Fruit fly (Drosophila melanogaster) whole organism, embryonic: ENCODE results near the gene zye.
A peak's percentile ranks its signal among the peaks of the same experiment; 100 is the strongest.

Source experiments
- Bgb ChIP-seq: fragments of 200-800 bp; sonication (Bioruptor generic); IDR thresholded peaks from 2 replicates; pipeline ENCODE4 v1.3.6; 2022; ENCODE audit warnings: missing biosample characterization, missing genetic modification characterization; ENCODE audit not compliant: partially characterized antibody
- CG10543 ChIP-seq: fragments of 200-800 bp; sonication (Bioruptor generic); optimal IDR thresholded peaks from 3 replicates; lab custom pipeline; 2017; ENCODE audit warnings: missing biosample characterization, mild to moderate bottlenecking, missing genetic modification characterization, moderate library complexity
- CG11504 ChIP-seq: fragments of 200-800 bp; sonication (Bioruptor generic); optimal IDR thresholded peaks from 3 replicates; lab custom pipeline; 2019; ENCODE audit warnings: missing biosample characterization, mild to moderate bottlenecking, missing genetic modification characterization, moderate library complexity
- CG11695 ChIP-seq: fragments of 200-800 bp; sonication (Bioruptor generic); IDR thresholded peaks from 3 replicates; pipeline ENCODE4 v1.3.6; 2022; ENCODE audit warnings: missing biosample characterization, missing genetic modification characterization
- CG12236 ChIP-seq: fragments of 200-800 bp; sonication (Bioruptor generic); optimal IDR thresholded peaks from 2 replicates; lab custom pipeline; 2016; ENCODE audit warnings: missing biosample characterization, missing genetic modification characterization
- CG13424 ChIP-seq: fragments of 200-800 bp; sonication (Bioruptor generic); optimal IDR thresholded peaks from 2 replicates; lab custom pipeline; 2019; ENCODE audit warnings: missing biosample characterization, mild to moderate bottlenecking, missing genetic modification characterization, moderate library complexity
- CG15269 ChIP-seq: fragments of 200-800 bp; sonication (Bioruptor generic); optimal IDR thresholded peaks from 2 replicates; lab custom pipeline; 2018; ENCODE audit warnings: missing biosample characterization, mild to moderate bottlenecking, missing genetic modification characterization, moderate library complexity
- CG15601 ChIP-seq: fragments of 200-800 bp; sonication (Bioruptor generic); optimal IDR thresholded peaks from 3 replicates; lab custom pipeline; 2019; ENCODE audit warnings: missing biosample characterization, mild to moderate bottlenecking, missing genetic modification characterization, moderate library complexity
- CG16813 ChIP-seq: fragments of 200-800 bp; sonication (Bioruptor generic); IDR thresholded peaks from 3 replicates; pipeline ENCODE4 v1.3.6; 2022; ENCODE audit warnings: missing biosample characterization, missing genetic modification characterization; ENCODE audit not compliant: partially characterized antibody
- CG17328 ChIP-seq: fragments of 200-800 bp; sonication (Bioruptor generic); IDR thresholded peaks from 2 replicates; pipeline ENCODE4 v1.3.6; 2022; ENCODE audit warnings: missing biosample characterization, missing genetic modification characterization
- CG3407 ChIP-seq: fragments of 200-800 bp; sonication (Bioruptor generic); optimal IDR thresholded peaks from 2 replicates; lab custom pipeline; 2018; ENCODE audit warnings: missing biosample characterization, mild to moderate bottlenecking, missing genetic modification characterization
- CG3838 ChIP-seq: fragments of 200-800 bp; sonication (Bioruptor generic); optimal IDR thresholded peaks from 3 replicates; lab custom pipeline; 2016; ENCODE audit warnings: missing biosample characterization, missing genetic modification characterization
- CG4424 ChIP-seq: fragments of 200-800 bp; sonication (Bioruptor generic); optimal IDR thresholded peaks from 3 replicates; lab custom pipeline; 2016; ENCODE audit warnings: missing biosample characterization, missing genetic modification characterization
- CG9437 ChIP-seq: fragments of 200-800 bp; sonication (Bioruptor generic); optimal IDR thresholded peaks from 2 replicates; lab custom pipeline; 2018; ENCODE audit warnings: missing biosample characterization, mild to moderate bottlenecking, missing genetic modification characterization
- Deaf1 ChIP-seq: fragments of 200-800 bp; optimal IDR thresholded peaks from 3 replicates; lab custom pipeline; 2019; ENCODE audit warnings: missing biosample characterization, mild to moderate bottlenecking, missing genetic modification characterization, moderate library complexity
- Doc3 ChIP-seq: fragments of 200-800 bp; sonication (Bioruptor generic); IDR thresholded peaks from 3 replicates; pipeline ENCODE4 v1.3.6; 2022; ENCODE audit warnings: missing biosample characterization, missing genetic modification characterization; ENCODE audit not compliant: partially characterized antibody
- Dref ChIP-seq: fragments of 200-800 bp; sonication (Bioruptor generic); IDR thresholded peaks from 2 replicates; pipeline ENCODE4 v1.3.6; 2022; ENCODE audit warnings: missing biosample characterization, missing genetic modification characterization
- E2f2 ChIP-seq: fragments of 200-800 bp; sonication (Bioruptor generic); IDR thresholded peaks from 2 replicates; pipeline ENCODE4 v1.3.6; 2022; ENCODE audit warnings: missing biosample characterization, missing genetic modification characterization
- Eip74EF ChIP-seq, 2 experiments: fragments of 200-800 bp in 1 of 2; fragments of >200 bp in 1 of 2; sonication (Bioruptor generic) in 1 of 2; optimal IDR thresholded peaks; 2 replicates each; lab custom pipeline; 2017 to 2019; ENCODE audit warnings: missing biosample characterization in 2 of 2, missing genetic modification characterization in 2 of 2, mild to moderate bottlenecking in 1 of 2, moderate library complexity in 1 of 2
- Elba2 ChIP-seq: fragments of 200-800 bp; sonication (Bioruptor generic); optimal IDR thresholded peaks from 3 replicates; lab custom pipeline; 2016; ENCODE audit warnings: missing biosample characterization, missing genetic modification characterization
- Hand ChIP-seq: fragments of 200-800 bp; sonication (Bioruptor generic); optimal IDR thresholded peaks from 2 replicates; lab custom pipeline; 2017; ENCODE audit warnings: mild to moderate bottlenecking, missing biosample characterization, missing genetic modification reagents, missing genetic modification characterization
- Lim3 ChIP-seq: fragments of 200-800 bp; sonication (Bioruptor generic); IDR thresholded peaks from 2 replicates; pipeline ENCODE4 v1.3.6; 2022; ENCODE audit warnings: missing biosample characterization, missing genetic modification characterization
- Mrtf ChIP-seq: fragments of 200-800 bp; sonication (Bioruptor generic); IDR thresholded peaks from 3 replicates; pipeline ENCODE4 v1.3.6; 2022; ENCODE audit warnings: missing biosample characterization, missing genetic modification characterization
- Pdp1 ChIP-seq, 2 experiments: fragments of 200-800 bp; sonication (Bioruptor generic); optimal IDR thresholded peaks; 3 replicates each; lab custom pipeline; 2016; ENCODE audit warnings: missing biosample characterization in 2 of 2, missing genetic modification characterization in 2 of 2, mild to moderate bottlenecking in 1 of 2, moderate library complexity in 1 of 2
- Trl ChIP-seq, 3 experiments: fragments of >200 bp in 2 of 3; fragments of 200-800 bp in 1 of 3; sonication (Bioruptor generic) in 1 of 3; optimal IDR thresholded peaks; 2 replicates in 1 of 3; 3 replicates in 2 of 3; lab custom pipeline; 2016 to 2017; ENCODE audit warnings: missing biosample characterization in 1 of 3, missing genetic modification characterization in 1 of 3
- amos ChIP-seq: fragments of 200-800 bp; sonication (Bioruptor generic); IDR thresholded peaks from 2 replicates; pipeline ENCODE4 v1.3.6; 2022; ENCODE audit warnings: missing biosample characterization, missing genetic modification characterization; ENCODE audit not compliant: partially characterized antibody
- ash1 ChIP-seq: fragments of 200-800 bp; sonication (Bioruptor generic); optimal IDR thresholded peaks from 2 replicates; lab custom pipeline; 2018; ENCODE audit warnings: missing biosample characterization, mild to moderate bottlenecking, missing genetic modification characterization
- bsh ChIP-seq, 2 experiments: fragments of 200-800 bp; sonication (Bioruptor generic); optimal IDR thresholded peaks; 2 replicates each; lab custom pipeline; 2017 to 2018; ENCODE audit warnings: mild to moderate bottlenecking in 2 of 2, missing biosample characterization in 2 of 2, missing genetic modification characterization in 2 of 2, moderate library complexity in 1 of 2
- caup ChIP-seq: fragments of 200-800 bp; sonication (Bioruptor generic); optimal IDR thresholded peaks from 3 replicates; lab custom pipeline; 2017; ENCODE audit warnings: missing biosample characterization, mild to moderate bottlenecking, missing genetic modification characterization, moderate library complexity; ENCODE audit not compliant: severe bottlenecking
- dmrt11E ChIP-seq: fragments of 200-800 bp; sonication (Bioruptor generic); optimal IDR thresholded peaks from 3 replicates; lab custom pipeline; 2018; ENCODE audit warnings: missing biosample characterization, mild to moderate bottlenecking, missing genetic modification characterization, moderate library complexity
- dysf ChIP-seq: fragments of 200-800 bp; sonication (Bioruptor generic); IDR thresholded peaks from 3 replicates; pipeline ENCODE4 v1.3.6; 2022; ENCODE audit warnings: missing biosample characterization, missing genetic modification characterization
- en ChIP-seq: fragments of 200-800 bp; sonication (Bioruptor generic); optimal IDR thresholded peaks from 2 replicates; lab custom pipeline; 2016; ENCODE audit warnings: missing biosample characterization, missing genetic modification characterization
- exex ChIP-seq: fragments of 200-800 bp; sonication (Bioruptor generic); optimal IDR thresholded peaks from 4 replicates; lab custom pipeline; 2018; ENCODE audit warnings: missing biosample characterization, mild to moderate bottlenecking, missing genetic modification characterization, moderate library complexity
- grn ChIP-seq: fragments of 200-800 bp; sonication (Bioruptor generic); optimal IDR thresholded peaks from 3 replicates; lab custom pipeline; 2017; ENCODE audit warnings: missing biosample characterization, missing genetic modification characterization
- lbe ChIP-seq: fragments of 200-800 bp; sonication (Bioruptor generic); optimal IDR thresholded peaks from 2 replicates; lab custom pipeline; 2016; ENCODE audit warnings: missing biosample characterization, mild to moderate bottlenecking, missing genetic modification characterization
- lov ChIP-seq, 2 experiments: fragments of 200-800 bp in 1 of 2; fragments of >200 bp in 1 of 2; sonication (Bioruptor generic) in 1 of 2; IDR thresholded peaks in 1 of 2; optimal IDR thresholded peaks in 1 of 2; 2 replicates in 1 of 2; 3 replicates in 1 of 2; pipeline versions ENCODE4 v1.3.6 to Lab custom; 2017 to 2022; ENCODE audit warnings: missing biosample characterization in 1 of 2, missing genetic modification characterization in 1 of 2
- maf-S ChIP-seq: fragments of 200-800 bp; sonication (Bioruptor generic); optimal IDR thresholded peaks from 2 replicates; lab custom pipeline; 2016; ENCODE audit warnings: missing biosample characterization, missing genetic modification characterization
- mirr ChIP-seq: fragments of 200-800 bp; sonication (Bioruptor generic); optimal IDR thresholded peaks from 3 replicates; lab custom pipeline; 2018; ENCODE audit warnings: missing biosample characterization, mild to moderate bottlenecking, missing genetic modification characterization
- nom ChIP-seq: fragments of 200-800 bp; sonication (Bioruptor generic); optimal IDR thresholded peaks from 2 replicates; lab custom pipeline; 2017; ENCODE audit warnings: missing biosample characterization, missing genetic modification characterization, mild to moderate bottlenecking, moderate library complexity, missing genetic modification reagents
- org-1 ChIP-seq: fragments of 200-800 bp; sonication (Bioruptor generic); optimal IDR thresholded peaks from 2 replicates; lab custom pipeline; 2017; ENCODE audit warnings: missing biosample characterization, missing genetic modification characterization
- sc ChIP-seq, 3 experiments: fragments of >200 bp in 2 of 3; fragments of 200-800 bp in 1 of 3; sonication (Bioruptor generic) in 1 of 3; optimal IDR thresholded peaks; 2 replicates in 2 of 3; 3 replicates in 1 of 3; lab custom pipeline; 2017; ENCODE audit warnings: mild to moderate bottlenecking in 1 of 3, missing biosample characterization in 1 of 3, missing genetic modification characterization in 1 of 3, missing genetic modification reagents in 1 of 3
- sens ChIP-seq: fragments of 200-800 bp; sonication (Bioruptor generic); peaks from one replicate; lab custom pipeline; 2016; ENCODE audit warnings: missing biosample characterization, missing genetic modification characterization
- toy ChIP-seq: fragments of 200-800 bp; sonication (Bioruptor generic); IDR thresholded peaks from 2 replicates; pipeline ENCODE4 v1.3.6; 2022; ENCODE audit warnings: missing biosample characterization, missing genetic modification characterization
- wdn ChIP-seq: fragments of 200-800 bp; sonication (Bioruptor generic); IDR thresholded peaks from 2 replicates; pipeline ENCODE4 v1.3.6; 2022; ENCODE audit warnings: missing biosample characterization, missing genetic modification characterization

Gene zye

dm6 chr3L:20387038-20387842 lies 26.2 kb upstream of the zye start (continued):
- TF ChIP-seq CG3838 (no peak), Hand (GFP tag; lab: Kevin White, UChicago) (peak; percentile 8), amos (GFP tag; lab: Robert Waterston, UW) (no peak; the same call in 1 of the 2 replicates), lbe (GFP tag; lab: Kevin White, UChicago) (peak; percentile 16), CG3407 (GFP tag; lab: Kevin White, UChicago) (no peak), grn (peak; percentile 59), CG15601 (peak; percentile 6), CG12236 (GFP tag; lab: Kevin White, UChicago) (no peak), CG10543 (GFP tag; lab: Kevin White, UChicago) (peak; percentile 80), Doc3 (no peak), Trl (optimal IDR thresholded peaks at IDR 0.05; lab: Kevin White, UChicago) (no peak), Trl (GFP tag; optimal IDR thresholded peaks at IDR 0.05; lab: Kevin White, UChicago) (no peak), sens (GFP tag; lab: Kevin White, UChicago) (peak; percentile 65), E2f2 (GFP tag; lab: Robert Waterston, UW) (0 out of 2 replicates have a peak, but pooled peaks have one; percentile 11), Eip74EF (GFP tag; optimal IDR thresholded peaks at IDR 0.05; lab: Kevin White, UChicago) (peak in 1 of 2 experiments; percentile 55)
- TF ChIP-seq, all 482 proteins: peak for 34

- no peak for TF ChIP-seq sc (optimal IDR thresholded peaks at IDR 0.05; lab: Kevin White, UChicago)
- no peak for TF ChIP-seq sc (GFP tag; optimal IDR thresholded peaks at IDR 0.05; lab: Kevin White, UChicago)
- TF ChIP-seq Pdp1 (GFP tag; optimal IDR thresholded peaks at IDR 0.05; lab: Kevin White, UChicago) = peak in 1 of 2 experiments; percentile 87
- TF ChIP-seq toy (GFP tag; lab: Robert Waterston, UW) = no peak
- no peak for TF ChIP-seq CG9437 (GFP tag; lab: Kevin White, UChicago)
- TF ChIP-seq CG16813 = no peak
- TF ChIP-seq wdn = no peak
- TF ChIP-seq Elba2 (GFP tag; lab: Kevin White, UChicago) = no peak
- TF ChIP-seq Eip74EF (GFP tag; optimal IDR thresholded peaks at IDR 0.05; lab: Kevin White, UChicago) = no peak
- peak; percentile 12 for TF ChIP-seq Deaf1 (tag; lab: Kevin White, UChicago)
- no peak for TF ChIP-seq Lim3 (GFP tag; lab: Robert Waterston, UW)
- peak in 1 of 2 experiments; percentile 36 for TF ChIP-seq bsh (GFP tag; optimal IDR thresholded peaks at IDR 0.05; lab: Kevin White, UChicago)
- TF ChIP-seq CG13424 (tag; lab: Kevin White, UChicago) = no peak
- TF ChIP-seq en = no peak
- TF ChIP-seq nom (GFP tag; lab: Kevin White, UChicago) = peak; percentile 75
Observed at dm6 chr3L:20387843-20388163, 25.6 kb upstream of the zye start.

dm6 chr3L:20388983-20389382 lies 24.4 kb upstream of the zye start:
- TF ChIP-seq dysf (GFP tag; lab: Robert Waterston, UW) (peak; percentile 73), CG11695 (GFP tag; lab: Robert Waterston, UW) (peak; percentile 66), mirr (GFP tag; lab: Kevin White, UChicago) (no peak), Bgb (GFP tag; lab: Robert Waterston, UW) (no peak), caup (GFP tag; lab: Kevin White, UChicago) (peak; percentile 50), Dref (no peak), dmrt11E (tag; lab: Kevin White, UChicago) (peak; percentile 17), CG17328 (GFP tag; lab: Robert Waterston, UW) (peak; percentile 39; the same call in 1 of the 2 replicates), CG15269 (tag; lab: Kevin White, UChicago) (peak; percentile 59), lov (optimal IDR thresholded peaks at IDR 0.05; lab: Kevin White, UChicago) (no peak), lov (GFP tag; IDR thresholded peaks at IDR 0.05; lab: Robert Waterston, UW) (no peak), maf-S (GFP tag; lab: Kevin White, UChicago) (no peak), org-1 (GFP tag; lab: Kevin White, UChicago) (peak; percentile 36), exex (tag; lab: Kevin White, UChicago) (peak; percentile 86), CG4424 (GFP tag; lab: Kevin White, UChicago) (no peak), E2f2 (GFP tag; lab: Robert Waterston, UW) (peak; percentile 22; the same call in 1 of the 2 replicates), CG11504 (tag; lab: Kevin White, UChicago) (peak; percentile 43), Mrtf (GFP tag; lab: Robert Waterston, UW) (0 out of 3 replicates have a peak, but pooled peaks have one; percentile 36), ash1 (no peak), Pdp1 (GFP tag; optimal IDR thresholded peaks at IDR 0.05; lab: Kevin White, UChicago) (peak in 1 of 2 experiments; percentile 56)
